Fruit fly (Drosophila melanogaster) whole organism, prepupa: Measurements from ENCODE around the gene Hsp67Bc.

ENCODE experiments used
- Blimp-1 ChIP-seq: fragments of 200-800 bp; sonication (Bioruptor generic); optimal IDR thresholded peaks from 3 replicates; lab custom pipeline; 2017; ENCODE audit warnings: missing biosample characterization, missing genetic modification characterization, mild to moderate bottlenecking, moderate library complexity, missing genetic modification reagents
- CG10631 ChIP-seq: fragments of 200-800 bp; sonication (Bioruptor generic); optimal IDR thresholded peaks from 2 replicates; lab custom pipeline; 2016; ENCODE audit warnings: missing biosample characterization, missing genetic modification characterization
- CG10669 ChIP-seq: fragments of 200-800 bp; sonication (Bioruptor generic); optimal IDR thresholded peaks from 3 replicates; lab custom pipeline; 2018; ENCODE audit warnings: missing biosample characterization, mild to moderate bottlenecking, missing genetic modification characterization, moderate library complexity
- CG11762 ChIP-seq: fragments of 200-800 bp; sonication (Bioruptor generic); optimal IDR thresholded peaks from 3 replicates; lab custom pipeline; 2016; ENCODE audit warnings: missing biosample characterization, missing genetic modification characterization; ENCODE audit not compliant: insufficient read depth
- CG11902 ChIP-seq: fragments of 200-800 bp; sonication (Bioruptor generic); optimal IDR thresholded peaks from 3 replicates; lab custom pipeline; 2016; ENCODE audit warnings: missing biosample characterization, missing genetic modification characterization
- CG15336 ChIP-seq: fragments of 200-800 bp; sonication (Bioruptor generic); IDR thresholded peaks from 2 replicates; pipeline ENCODE4 v1.3.6; 2022; ENCODE audit warnings: missing biosample characterization, missing genetic modification characterization
- CG16779 ChIP-seq: fragments of 200-800 bp; sonication (Bioruptor generic); optimal IDR thresholded peaks from 3 replicates; lab custom pipeline; 2017; ENCODE audit warnings: missing biosample characterization, mild to moderate bottlenecking, missing genetic modification characterization
- CG3032 ChIP-seq: fragments of 200-800 bp; optimal IDR thresholded peaks from 2 replicates; lab custom pipeline; 2019; ENCODE audit warnings: missing biosample characterization, mild to moderate bottlenecking, missing genetic modification characterization, moderate library complexity
- CG31627 ChIP-seq: fragments of 200-800 bp; sonication (Bioruptor generic); optimal IDR thresholded peaks from 3 replicates; lab custom pipeline; 2016; ENCODE audit warnings: missing biosample characterization, missing genetic modification characterization
- CG32006 ChIP-seq: fragments of 200-800 bp; sonication (Bioruptor generic); optimal IDR thresholded peaks from 3 replicates; lab custom pipeline; 2017; ENCODE audit warnings: missing biosample characterization, mild to moderate bottlenecking, missing genetic modification characterization
- CG34406 ChIP-seq: fragments of 200-800 bp; sonication (Bioruptor generic); optimal IDR thresholded peaks from 3 replicates; lab custom pipeline; 2016; ENCODE audit warnings: missing biosample characterization, missing genetic modification characterization
- CG3919 ChIP-seq: fragments of 200-800 bp; sonication (Bioruptor generic); optimal IDR thresholded peaks from 3 replicates; lab custom pipeline; 2016; ENCODE audit warnings: missing biosample characterization, missing genetic modification characterization
- CG4318 ChIP-seq: fragments of 200-800 bp; sonication (Bioruptor generic); optimal IDR thresholded peaks from 3 replicates; lab custom pipeline; 2017; ENCODE audit warnings: missing biosample characterization, mild to moderate bottlenecking, missing genetic modification characterization
- CG6163 ChIP-seq: fragments of 200-800 bp; sonication (Bioruptor generic); IDR thresholded peaks from 3 replicates; pipeline ENCODE4 v1.3.6; 2022; ENCODE audit warnings: missing biosample characterization, missing genetic modification characterization
- CG6276 ChIP-seq: fragments of 200-800 bp; sonication (Bioruptor generic); optimal IDR thresholded peaks from 2 replicates; lab custom pipeline; 2017; ENCODE audit warnings: missing biosample characterization, mild to moderate bottlenecking, missing genetic modification characterization
- CG6854 ChIP-seq: fragments of 200-800 bp; sonication (Bioruptor generic); optimal IDR thresholded peaks from 2 replicates; lab custom pipeline; 2017; ENCODE audit warnings: missing biosample characterization, mild to moderate bottlenecking, missing genetic modification characterization
- CG7368 ChIP-seq: fragments of 200-800 bp; sonication (Bioruptor generic); optimal IDR thresholded peaks from 3 replicates; lab custom pipeline; 2016; ENCODE audit warnings: missing biosample characterization, missing genetic modification characterization
- CG8119 ChIP-seq: fragments of 200-800 bp; sonication (Bioruptor generic); IDR thresholded peaks from 3 replicates; pipeline ENCODE4 v1.3.6; 2022; ENCODE audit warnings: missing biosample characterization, missing genetic modification characterization
- CG9139 ChIP-seq: fragments of 200-800 bp; sonication (Bioruptor generic); optimal IDR thresholded peaks from 3 replicates; lab custom pipeline; 2017; ENCODE audit warnings: missing biosample characterization, mild to moderate bottlenecking, missing genetic modification characterization
- Eip75B ChIP-seq: fragments of 200-800 bp; sonication (Bioruptor generic); optimal IDR thresholded peaks from 3 replicates; lab custom pipeline; 2016; ENCODE audit warnings: missing biosample characterization, missing genetic modification characterization
- Eip78C ChIP-seq: fragments of 200-800 bp; sonication (Bioruptor generic); peaks from one replicate; lab custom pipeline; 2016; ENCODE audit warnings: missing biosample characterization, missing genetic modification characterization
- Eip93F ChIP-seq: fragments of 200-800 bp; sonication (Bioruptor generic); optimal IDR thresholded peaks from 2 replicates; lab custom pipeline; 2016; ENCODE audit warnings: missing biosample characterization, mild to moderate bottlenecking, missing genetic modification characterization
- Ets21C ChIP-seq: fragments of 200-800 bp; sonication (Bioruptor generic); optimal IDR thresholded peaks from 3 replicates; lab custom pipeline; 2016; ENCODE audit warnings: missing biosample characterization, missing genetic modification characterization
- Ets96B ChIP-seq: fragments of 200-800 bp; optimal IDR thresholded peaks from 2 replicates; lab custom pipeline; 2019; ENCODE audit warnings: missing biosample characterization, mild to moderate bottlenecking, missing genetic modification characterization, moderate library complexity
- Hr38 ChIP-seq: sonication (Bioruptor generic); optimal IDR thresholded peaks from 2 replicates; lab custom pipeline; 2016; ENCODE audit warnings: missing biosample characterization, missing genetic modification characterization
- Lpt ChIP-seq: fragments of 200-800 bp; sonication (Bioruptor generic); optimal IDR thresholded peaks from 3 replicates; lab custom pipeline; 2016; ENCODE audit warnings: missing biosample characterization, missing genetic modification characterization
- OdsH ChIP-seq: fragments of 200-800 bp; sonication (Bioruptor generic); optimal IDR thresholded peaks from 3 replicates; lab custom pipeline; 2016; ENCODE audit warnings: missing biosample characterization, missing genetic modification characterization
- Smox ChIP-seq: fragments of 200-800 bp; sonication (Bioruptor generic); optimal IDR thresholded peaks from 3 replicates; lab custom pipeline; 2016; ENCODE audit warnings: missing biosample characterization, missing genetic modification characterization
- Sox14 ChIP-seq: fragments of 200-800 bp; sonication (Bioruptor generic); optimal IDR thresholded peaks from 3 replicates; lab custom pipeline; 2016; ENCODE audit warnings: missing biosample characterization, missing genetic modification characterization
- achi ChIP-seq: fragments of 200-800 bp; sonication (Bioruptor generic); optimal IDR thresholded peaks from 3 replicates; lab custom pipeline; 2016; ENCODE audit warnings: missing biosample characterization, missing genetic modification characterization
- cyc ChIP-seq: fragments of 200-800 bp; sonication (Bioruptor generic); optimal IDR thresholded peaks from 3 replicates; lab custom pipeline; 2016; ENCODE audit warnings: missing biosample characterization, missing genetic modification characterization
- dac ChIP-seq: fragments of 200-800 bp; sonication (Bioruptor generic); optimal IDR thresholded peaks from 2 replicates; lab custom pipeline; 2017; ENCODE audit warnings: missing biosample characterization, mild to moderate bottlenecking, missing genetic modification characterization
- eg ChIP-seq: fragments of 200-800 bp; sonication (Bioruptor generic); IDR thresholded peaks from 3 replicates; pipeline ENCODE4 v1.3.6; 2022; ENCODE audit warnings: missing biosample characterization, missing genetic modification characterization
- fd59A ChIP-seq: fragments of 200-800 bp; sonication (Bioruptor generic); optimal IDR thresholded peaks from 2 replicates; lab custom pipeline; 2017; ENCODE audit warnings: missing biosample characterization, mild to moderate bottlenecking, missing genetic modification characterization, missing genetic modification reagents
- fd85E ChIP-seq: fragments of 200-800 bp; sonication (Bioruptor generic); optimal IDR thresholded peaks from 3 replicates; lab custom pipeline; 2016; ENCODE audit warnings: missing biosample characterization, missing genetic modification characterization
- fkh ChIP-seq: fragments of 200-800 bp; sonication (Bioruptor generic); optimal IDR thresholded peaks from 3 replicates; lab custom pipeline; 2017; ENCODE audit warnings: missing biosample characterization, mild to moderate bottlenecking, missing genetic modification characterization, moderate library complexity
- lz ChIP-seq: fragments of 200-800 bp; sonication (Bioruptor generic); optimal IDR thresholded peaks from 3 replicates; lab custom pipeline; 2016; ENCODE audit warnings: missing biosample characterization, missing genetic modification characterization
- net ChIP-seq: fragments of 200-800 bp; sonication (Bioruptor generic); optimal IDR thresholded peaks from 3 replicates; lab custom pipeline; 2016; ENCODE audit warnings: missing biosample characterization, missing genetic modification characterization
- pdm3 ChIP-seq: fragments of 200-800 bp; sonication (Bioruptor generic); optimal IDR thresholded peaks from 3 replicates; lab custom pipeline; 2016; ENCODE audit warnings: missing biosample characterization, missing genetic modification characterization
- salr ChIP-seq, 2 experiments: fragments of 200-800 bp; sonication (Bioruptor generic); optimal IDR thresholded peaks; 3 replicates each; lab custom pipeline; 2016 to 2018; ENCODE audit warnings: missing biosample characterization in 2 of 2, missing genetic modification characterization in 2 of 2, mild to moderate bottlenecking in 1 of 2
- spab ChIP-seq: fragments of 200-800 bp; sonication (Bioruptor generic); optimal IDR thresholded peaks from 2 replicates; lab custom pipeline; 2017; ENCODE audit warnings: missing biosample characterization, mild to moderate bottlenecking, missing genetic modification characterization, missing genetic modification reagents
- ss ChIP-seq, 2 experiments: fragments of 200-800 bp; sonication (Bioruptor generic); optimal IDR thresholded peaks; 2 replicates in 1 of 2; 3 replicates in 1 of 2; lab custom pipeline; 2017 to 2018; ENCODE audit warnings: mild to moderate bottlenecking in 2 of 2, missing biosample characterization in 2 of 2, missing genetic modification characterization in 2 of 2, moderate library complexity in 1 of 2
- topi ChIP-seq: fragments of 200-800 bp; sonication (Bioruptor generic); optimal IDR thresholded peaks from 3 replicates; lab custom pipeline; 2016; ENCODE audit warnings: missing biosample characterization, missing genetic modification characterization
- vri ChIP-seq: fragments of 200-800 bp; sonication (Bioruptor generic); optimal IDR thresholded peaks from 3 replicates; lab custom pipeline; 2016; ENCODE audit warnings: missing biosample characterization, mild to moderate bottlenecking, missing genetic modification characterization

Hsp67Bc gene

DNA sequence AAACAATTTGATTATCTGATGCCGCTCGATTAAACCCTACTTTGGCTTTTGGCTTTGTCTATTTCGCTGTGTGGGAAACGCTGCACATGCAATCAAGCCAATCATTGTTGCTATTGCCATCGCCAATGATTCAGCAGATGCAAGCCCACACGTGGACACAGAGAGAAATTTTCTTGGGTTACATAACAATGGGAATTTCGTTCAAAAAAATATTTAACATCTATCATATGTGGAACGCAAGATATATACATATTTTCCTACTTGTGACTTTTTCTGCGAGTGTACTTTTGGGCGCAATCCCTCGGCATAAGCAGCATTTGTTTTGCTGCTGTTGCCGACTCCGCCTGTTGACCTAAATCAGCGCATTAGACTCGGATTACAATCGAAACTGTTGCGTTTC is 47.0 kb upstream of the Hsp67Bc start (continued):
- TF ChIP-seq CG7368 (GFP tag; lab: Kevin White, UChicago) (peak; percentile 59), CG4318 (GFP tag; lab: Kevin White, UChicago) (peak; percentile 45), net (peak; percentile 44), CG10631 (GFP tag; lab: Kevin White, UChicago) (no peak), CG11902 (GFP tag; lab: Kevin White, UChicago) (peak; percentile 58), Lpt (GFP tag; lab: Kevin White, UChicago) (peak; percentile 61), vri (GFP tag; lab: Kevin White, UChicago) (no peak), CG11762 (GFP tag; lab: Kevin White, UChicago) (peak; percentile 19), Ets96B (tag; lab: Kevin White, UChicago) (peak; percentile 43), CG10669 (GFP tag; lab: Kevin White, UChicago) (peak; percentile 64), Ets21C (GFP tag; lab: Kevin White, UChicago) (no peak), CG31627 (peak; percentile 70), Eip78C (GFP tag; lab: Kevin White, UChicago) (peak; percentile 87), CG6276 (GFP tag; lab: Kevin White, UChicago) (peak; percentile 67), Hr38 (GFP tag; lab: Kevin White, UChicago) (no peak), CG6163 (GFP tag; lab: Robert Waterston, UW) (peak; percentile 85), Smox (peak; percentile 37), Eip75B (GFP tag; lab: Kevin White, UChicago) (no peak)

- TF ChIP-seq Ets21C (GFP tag; lab: Kevin White, UChicago) (no peak), fd59A (GFP tag; lab: Kevin White, UChicago) (no peak), CG32006 (GFP tag; lab: Kevin White, UChicago) (no peak), pdm3 (GFP tag; lab: Kevin White, UChicago) (no peak), Ets96B (tag; lab: Kevin White, UChicago) (no peak)
Measured at dm6 chr3L:9417288-9417687, 45.0 kb upstream of the Hsp67Bc start, which contains the start of gene CG3982. Gene CG3982, minus strand, starts transcription at chr3L:9417388.

dm6 chr3L:9410754-9411423 is 38.6 kb upstream of the Hsp67Bc start, which contains the start of the genes CG4022 and Cpsf5:
Gene CG4022, minus strand, starts transcription at chr3L:9410832.
Gene Cpsf5, plus strand, starts transcription at chr3L:9411038.
- TF ChIP-seq Hr38 (GFP tag; lab: Kevin White, UChicago): no peak
- peak; percentile 76 for TF ChIP-seq lz (GFP tag; lab: Kevin White, UChicago)
- peak; percentile 79 for TF ChIP-seq CG10631 (GFP tag; lab: Kevin White, UChicago)
- no peak for TF ChIP-seq CG6854 (GFP tag; lab: Kevin White, UChicago)
- peak; percentile 70 for TF ChIP-seq Sox14 (GFP tag; lab: Kevin White, UChicago)
- TF ChIP-seq CG7368 (GFP tag; lab: Kevin White, UChicago): peak; percentile 56
- peak; percentile 46 for TF ChIP-seq Ets21C (GFP tag; lab: Kevin White, UChicago)
- TF ChIP-seq CG31627: peak; percentile 67
- no peak for TF ChIP-seq salr (GFP tag; optimal IDR thresholded peaks at IDR 0.05; lab: Kevin White, UChicago)
- TF ChIP-seq net: peak; percentile 54
- TF ChIP-seq Smox: peak; percentile 71
- peak; percentile 61 for TF ChIP-seq Ets96B (tag; lab: Kevin White, UChicago)
- TF ChIP-seq fd85E (GFP tag; lab: Kevin White, UChicago): no peak
- TF ChIP-seq Eip93F (GFP tag; lab: Kevin White, UChicago): peak; percentile 69
- peak; percentile 73 for TF ChIP-seq CG8119
- peak; percentile 67 for TF ChIP-seq CG3919 (GFP tag; lab: Kevin White, UChicago)
- peak; percentile 91 for TF ChIP-seq Eip78C (GFP tag; lab: Kevin White, UChicago)
- no peak for TF ChIP-seq CG16779 (tag; lab: Kevin White, UChicago)
- TF ChIP-seq vri (GFP tag; lab: Kevin White, UChicago): peak; percentile 65
- TF ChIP-seq Lpt (GFP tag; lab: Kevin White, UChicago): peak; percentile 49
- peak; percentile 70 for TF ChIP-seq topi
- peak; percentile 75 for TF ChIP-seq CG3032 (tag; lab: Kevin White, UChicago)
- TF ChIP-seq dac: no peak
- peak; percentile 34 to 47 for TF ChIP-seq ss (GFP tag; optimal IDR thresholded peaks at IDR 0.05; lab: Kevin White, UChicago)
- TF ChIP-seq CG34406 (GFP tag; lab: Kevin White, UChicago): peak; percentile 71
- no peak for TF ChIP-seq Blimp-1 (GFP tag; lab: Kevin White, UChicago)
- peak; percentile 83; the same call in 2 of the 3 replicates for TF ChIP-seq eg (GFP tag; lab: Robert Waterston, UW)
- TF ChIP-seq achi (GFP tag; lab: Kevin White, UChicago): peak; percentile 77
- TF ChIP-seq pdm3 (GFP tag; lab: Kevin White, UChicago): peak; percentile 84
- TF ChIP-seq cyc (GFP tag; lab: Kevin White, UChicago): peak; percentile 62
- no peak for TF ChIP-seq CG9139 (GFP tag; lab: Kevin White, UChicago)
- TF ChIP-seq spab: no peak
- TF ChIP-seq OdsH (GFP tag; lab: Kevin White, UChicago): peak; percentile 79
- peak; percentile 45 for TF ChIP-seq CG11762 (GFP tag; lab: Kevin White, UChicago)
- peak; percentile 99 for TF ChIP-seq fkh (GFP tag; lab: Kevin White, UChicago)
- peak; percentile 79 for TF ChIP-seq CG15336
